Worm (Caenorhabditis elegans): ENCODE data around the gene sip-1.

Gene sip-1

DNA sequence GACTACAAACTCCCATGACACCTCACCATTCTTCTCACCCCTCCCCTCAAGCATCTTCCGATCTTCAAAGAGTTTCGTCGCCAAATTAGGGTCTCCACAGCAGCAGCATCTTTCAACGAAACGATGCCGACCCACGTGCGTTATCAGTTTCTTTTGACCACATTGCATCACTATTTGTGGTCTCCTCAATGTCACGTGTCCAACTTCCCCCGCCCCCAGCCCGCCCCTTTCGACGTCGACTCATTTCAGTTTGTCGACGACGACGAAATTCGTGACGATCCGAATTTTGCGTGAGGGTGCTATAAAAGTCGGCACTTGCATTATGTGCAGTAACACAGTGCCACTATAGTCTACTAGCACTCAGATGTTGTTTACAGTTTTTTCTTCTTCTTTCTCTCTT, 27.6 kb upstream of the sip-1 start (continued):
- no peak for TF ChIP-seq dpl-1 (GFP tag; optimal IDR thresholded peaks at IDR 0.05)
- no peak for TF ChIP-seq mxl-1 (tag; optimal IDR thresholded peaks at IDR 0.05)
- TF ChIP-seq hrde-1 (tag; optimal IDR thresholded peaks at IDR 0.05; ENCODE audit: borderline replicate concordance), result no peak
- TF ChIP-seq die-1 (tag; optimal IDR thresholded peaks at IDR 0.05), result no peak
- no peak for TF ChIP-seq snpc-3.4 (tag; optimal IDR thresholded peaks at IDR 0.05)
- no peak for TF ChIP-seq hmg-20 (GFP tag; IDR thresholded peaks at IDR 0.05)
- no peak for TF ChIP-seq hlh-26 (GFP tag; conservative IDR thresholded peaks at IDR 0.05)
- no peak for TF ChIP-seq gei-17 (GFP tag; optimal IDR thresholded peaks at IDR 0.05)
- TF ChIP-seq B0261.1 (tag; optimal IDR thresholded peaks at IDR 0.05), result no peak
- peak; percentile 93 for TF ChIP-seq atf-7 (tag; optimal IDR thresholded peaks at IDR 0.05)
- TF ChIP-seq mel-28 (tag; optimal IDR thresholded peaks at IDR 0.05; ENCODE audit: borderline replicate concordance), result no peak
- TF ChIP-seq nhr-120 (GFP tag; IDR thresholded peaks at IDR 0.05), result no peak
- TF ChIP-seq madf-8 (GFP tag; conservative IDR thresholded peaks at IDR 0.05), result no peak
- no peak for TF ChIP-seq ztf-6 (GFP tag; IDR thresholded peaks at IDR 0.05)
- TF ChIP-seq ets-4 (GFP tag; optimal IDR thresholded peaks at IDR 0.05), result peak; percentile 50
- no peak for TF ChIP-seq ceh-91 (GFP tag; IDR thresholded peaks at IDR 0.05)
- no peak for TF ChIP-seq rec-8 (tag; optimal IDR thresholded peaks at IDR 0.05)
- TF ChIP-seq F55B11.4 (tag; optimal IDR thresholded peaks at IDR 0.05; ENCODE audit: borderline replicate concordance, insufficient read depth), result no peak
- no peak for TF ChIP-seq F10E7.11 (tag; optimal IDR thresholded peaks at IDR 0.05)
- TF ChIP-seq athp-1 (tag; optimal IDR thresholded peaks at IDR 0.05), result no peak
- no peak for TF ChIP-seq aptf-2 (GFP tag; conservative IDR thresholded peaks at IDR 0.05)
- no peak for TF ChIP-seq ZK185.1 (tag; optimal IDR thresholded peaks at IDR 0.05; ENCODE audit: poor library complexity, severe bottlenecking)
- TF ChIP-seq lin-40 (tag; optimal IDR thresholded peaks at IDR 0.05), result peak; percentile 7
- TF ChIP-seq egl-18 (GFP tag; IDR thresholded peaks at IDR 0.05), result no peak
- peak; percentile 38; the same call in 1 of the 2 replicates for TF ChIP-seq zfh-2 (GFP tag; conservative IDR thresholded peaks at IDR 0.05)
- no peak for TF ChIP-seq Y56A3A.18 (GFP tag; IDR thresholded peaks at IDR 0.05)
- no peak for TF ChIP-seq pha-4 (tag; optimal IDR thresholded peaks at IDR 0.05)
- no peak for TF ChIP-seq Y79H2A.3 (GFP tag; conservative IDR thresholded peaks at IDR 0.05)
- no peak for TF ChIP-seq F49E8.2 (tag; optimal IDR thresholded peaks at IDR 0.05; ENCODE audit: insufficient read depth)
- peak; percentile 8 for TF ChIP-seq ztf-3 (GFP tag; optimal IDR thresholded peaks at IDR 0.05)
- no peak for TF ChIP-seq F37B4.10 (GFP tag; IDR thresholded peaks at IDR 0.05)
- no peak for TF ChIP-seq lsy-27 (tag; optimal IDR thresholded peaks at IDR 0.05; ENCODE audit: borderline replicate concordance, insufficient read depth)
- TF ChIP-seq mcd-1 (GFP tag; IDR thresholded peaks at IDR 0.05), result peak; percentile 64
- TF ChIP-seq rpc-1 (optimal IDR thresholded peaks at IDR 0.05), result no peak
- TF ChIP-seq rpc-1 (tag; optimal IDR thresholded peaks at IDR 0.05), result no peak
- TF ChIP-seq ztf-26 (tag; optimal IDR thresholded peaks at IDR 0.05), result peak; percentile 91
- TF ChIP-seq madf-6 (GFP tag; IDR thresholded peaks at IDR 0.05), result no peak
- TF ChIP-seq T07F8.4 (tag; optimal IDR thresholded peaks at IDR 0.05), result no peak
- no peak for TF ChIP-seq B0035.1 (tag; optimal IDR thresholded peaks at IDR 0.05)
- TF ChIP-seq bed-1 (GFP tag; IDR thresholded peaks at IDR 0.05), result no peak
- TF ChIP-seq hsf-1 (GFP tag; IDR thresholded peaks at IDR 0.05), result no peak
- no peak for TF ChIP-seq him-1 (tag; optimal IDR thresholded peaks at IDR 0.05)
- no peak for TF ChIP-seq zim-3 (tag; optimal IDR thresholded peaks at IDR 0.05)
- TF ChIP-seq F39B2.1 (GFP tag; IDR thresholded peaks at IDR 0.05), result no peak
- TF ChIP-seq attf-5 (GFP tag; optimal IDR thresholded peaks at IDR 0.05), result peak; percentile 63
- TF ChIP-seq D2030.7 (GFP tag; IDR thresholded peaks at IDR 0.05), result no peak
- TF ChIP-seq ccch-3 (GFP tag; optimal IDR thresholded peaks at IDR 0.05), result no peak
- TF ChIP-seq F33H1.4 (GFP tag; IDR thresholded peaks at IDR 0.05), result no peak
- TF ChIP-seq let-526 (GFP tag; IDR thresholded peaks at IDR 0.05), result peak; percentile 43; the same call in 1 of the 2 replicates
